Fruit fly (Drosophila melanogaster) whole organism, pupa: ENCODE data around the gene CG43672.

Source experiments
- CG10348 ChIP-seq: fragments of 200-800 bp; sonication (Bioruptor generic); IDR thresholded peaks from 2 replicates; pipeline ENCODE4 v1.3.6; 2022; ENCODE audit warnings: missing biosample characterization, missing genetic modification characterization
- CG12605 ChIP-seq: fragments of 200-800 bp; sonication (Bioruptor generic); IDR thresholded peaks from 2 replicates; pipeline ENCODE4 v1.3.6; 2022; ENCODE audit warnings: missing biosample characterization, missing genetic modification characterization
- CG13204 ChIP-seq: fragments of 200-800 bp; sonication (Bioruptor generic); optimal IDR thresholded peaks from 2 replicates; lab custom pipeline; 2018; ENCODE audit warnings: missing biosample characterization, mild to moderate bottlenecking, missing genetic modification characterization, moderate library complexity
- CG14655 ChIP-seq: fragments of 200-800 bp; sonication (Bioruptor generic); optimal IDR thresholded peaks from 3 replicates; lab custom pipeline; 2017; ENCODE audit warnings: mild to moderate bottlenecking, missing biosample characterization, missing genetic modification reagents, missing genetic modification characterization
- CG15710 ChIP-seq: fragments of 200-800 bp; sonication (Bioruptor generic); optimal IDR thresholded peaks from 2 replicates; lab custom pipeline; 2018; ENCODE audit warnings: missing biosample characterization, mild to moderate bottlenecking, missing genetic modification characterization, moderate library complexity
- CG17806 ChIP-seq: fragments of 200-800 bp; sonication (Bioruptor generic); optimal IDR thresholded peaks from 2 replicates; lab custom pipeline; 2018; ENCODE audit warnings: missing biosample characterization, mild to moderate bottlenecking, missing genetic modification characterization, moderate library complexity
- CG32121 ChIP-seq: fragments of 200-800 bp; sonication (Bioruptor generic); IDR thresholded peaks from 2 replicates; pipeline ENCODE4 v1.3.6; 2022; ENCODE audit warnings: missing biosample characterization, missing genetic modification characterization
- CG34367 ChIP-seq: fragments of 200-800 bp; sonication (Bioruptor generic); optimal IDR thresholded peaks from 2 replicates; lab custom pipeline; 2018; ENCODE audit warnings: missing biosample characterization, mild to moderate bottlenecking, missing genetic modification characterization
- CG4496 ChIP-seq: fragments of 200-800 bp; sonication (Bioruptor generic); IDR thresholded peaks from 3 replicates; pipeline ENCODE4 v1.3.6; 2022; ENCODE audit warnings: missing biosample characterization, missing genetic modification characterization
- CG8159 ChIP-seq: fragments of 200-800 bp; sonication (Bioruptor generic); optimal IDR thresholded peaks from 3 replicates; lab custom pipeline; 2018; ENCODE audit warnings: missing biosample characterization, mild to moderate bottlenecking, missing genetic modification characterization, moderate library complexity
- CG8301 ChIP-seq: fragments of 200-800 bp; sonication (Bioruptor generic); optimal IDR thresholded peaks from 2 replicates; lab custom pipeline; 2018; ENCODE audit warnings: missing biosample characterization, mild to moderate bottlenecking, missing genetic modification characterization
- CG9948 ChIP-seq: fragments of 200-800 bp; sonication (Bioruptor generic); optimal IDR thresholded peaks from 2 replicates; lab custom pipeline; 2018; ENCODE audit warnings: missing biosample characterization, mild to moderate bottlenecking, missing genetic modification characterization, moderate library complexity
- D1 ChIP-seq: fragments of 200-800 bp; sonication (Bioruptor generic); optimal IDR thresholded peaks from 2 replicates; lab custom pipeline; 2018; ENCODE audit warnings: missing biosample characterization, mild to moderate bottlenecking, missing genetic modification characterization, moderate library complexity
- EcR ChIP-seq: fragments of 200-800 bp; sonication (Bioruptor generic); optimal IDR thresholded peaks from 3 replicates; lab custom pipeline; 2019; ENCODE audit warnings: missing biosample characterization, missing genetic modification characterization, mild to moderate bottlenecking, moderate library complexity, missing genetic modification reagents
- Ets98B ChIP-seq: fragments of 200-800 bp; sonication (Bioruptor generic); IDR thresholded peaks from 2 replicates; pipeline ENCODE4 v1.3.6; 2022; ENCODE audit warnings: missing biosample characterization, missing genetic modification characterization
- Pif1A ChIP-seq: fragments of 200-800 bp; sonication (Bioruptor generic); optimal IDR thresholded peaks from 3 replicates; lab custom pipeline; 2016; ENCODE audit warnings: missing biosample characterization, missing genetic modification characterization
- Pif1B ChIP-seq: fragments of 200-800 bp; sonication (Bioruptor generic); optimal IDR thresholded peaks from 3 replicates; lab custom pipeline; 2016; ENCODE audit warnings: missing biosample characterization, missing genetic modification characterization
- Snoo ChIP-seq: fragments of 200-800 bp; sonication (Bioruptor generic); optimal IDR thresholded peaks from 3 replicates; lab custom pipeline; 2017; ENCODE audit warnings: missing biosample characterization, mild to moderate bottlenecking, missing genetic modification characterization, inconsistent platforms
- fd96Ca ChIP-seq: fragments of 200-800 bp; sonication (Bioruptor generic); IDR thresholded peaks from 3 replicates; pipeline ENCODE4 v1.3.6; 2022; ENCODE audit warnings: missing biosample characterization, missing genetic modification characterization
- gl ChIP-seq: fragments of 200-800 bp; sonication (Bioruptor generic); optimal IDR thresholded peaks from 2 replicates; lab custom pipeline; 2018; ENCODE audit warnings: missing biosample characterization, mild to moderate bottlenecking, missing genetic modification characterization
- rn ChIP-seq: fragments of 200-800 bp; sonication (Bioruptor generic); IDR thresholded peaks from 2 replicates; pipeline ENCODE4 v1.3.6; 2022; ENCODE audit warnings: missing biosample characterization, missing genetic modification characterization

The CG43672 gene

dm6 chrX:15766395-15766866 is 6.3 kb upstream of the CG43672 start, which contains the start of gene CG8952:
CG8952 (minus strand) TSS chrX:15766445.
- TF ChIP-seq CG34367 (tag; lab: Kevin White, UChicago), result no peak
- no peak for TF ChIP-seq EcR (GFP tag; lab: Kevin White, UChicago)
- no peak for TF ChIP-seq fd96Ca (GFP tag; lab: Robert Waterston, UW)
- TF ChIP-seq CG4496 (GFP tag; lab: Robert Waterston, UW), result no peak
- no peak for TF ChIP-seq Pif1A (GFP tag; lab: Kevin White, UChicago)
- no peak for TF ChIP-seq gl
- TF ChIP-seq CG13204 (GFP tag; lab: Kevin White, UChicago), result no peak
- no peak for TF ChIP-seq Snoo (tag; lab: Kevin White, UChicago)
- no peak for TF ChIP-seq CG9948 (tag; lab: Kevin White, UChicago)
- no peak for TF ChIP-seq CG8301 (tag; lab: Kevin White, UChicago)
- no peak for TF ChIP-seq CG15710
- TF ChIP-seq CG12605 (GFP tag; lab: Robert Waterston, UW), result no peak
- no peak for TF ChIP-seq CG10348
- TF ChIP-seq CG8159 (tag; lab: Kevin White, UChicago), result no peak
- no peak for TF ChIP-seq CG17806 (tag; lab: Kevin White, UChicago)
- TF ChIP-seq rn (GFP tag; lab: Robert Waterston, UW), result no peak

dm6 chrX:15769457-15769856 is 3.3 kb upstream of the CG43672 start, which contains the start of gene CG33172:
CG33172 (plus strand) TSS chrX:15769664.
- TF ChIP-seq CG15710 (no peak), CG17806 (tag; lab: Kevin White, UChicago) (no peak), CG8301 (tag; lab: Kevin White, UChicago) (no peak), CG9948 (tag; lab: Kevin White, UChicago) (no peak), CG14655 (GFP tag; lab: Kevin White, UChicago) (no peak), rn (GFP tag; lab: Robert Waterston, UW) (no peak), Snoo (tag; lab: Kevin White, UChicago) (no peak), Ets98B (GFP tag; lab: Robert Waterston, UW) (no peak), fd96Ca (GFP tag; lab: Robert Waterston, UW) (no peak), CG32121 (no peak), CG8159 (tag; lab: Kevin White, UChicago) (no peak), EcR (GFP tag; lab: Kevin White, UChicago) (no peak)

dm6 chrX:15778846-15779245 is 6.1 kb downstream of the CG43672 start, which contains the start of gene CG43673:
CG43673 (plus strand) TSS chrX:15779146.
- no peak for TF ChIP-seq fd96Ca (GFP tag; lab: Robert Waterston, UW)
- no peak for TF ChIP-seq CG32121
- no peak for TF ChIP-seq CG10348
- TF ChIP-seq CG8159 (tag; lab: Kevin White, UChicago), result no peak
- no peak for TF ChIP-seq EcR (GFP tag; lab: Kevin White, UChicago)
- TF ChIP-seq CG34367 (tag; lab: Kevin White, UChicago), result no peak
- no peak for TF ChIP-seq CG9948 (tag; lab: Kevin White, UChicago)
- TF ChIP-seq Pif1A (GFP tag; lab: Kevin White, UChicago), result no peak
- TF ChIP-seq CG14655 (GFP tag; lab: Kevin White, UChicago), result no peak
- no peak for TF ChIP-seq Pif1B (GFP tag; lab: Kevin White, UChicago)
- no peak for TF ChIP-seq D1 (tag; lab: Kevin White, UChicago)
- TF ChIP-seq CG15710, result no peak
- no peak for TF ChIP-seq Ets98B (GFP tag; lab: Robert Waterston, UW)
- TF ChIP-seq Snoo (tag; lab: Kevin White, UChicago), result no peak
- no peak for TF ChIP-seq CG4496 (GFP tag; lab: Robert Waterston, UW)
- TF ChIP-seq CG17806 (tag; lab: Kevin White, UChicago), result no peak

dm6 chrX:15783610-15784009 is 10.8 kb downstream of the CG43672 start, which contains the start of gene Efhc1.1:
Efhc1.1 (minus strand) TSS chrX:15783710.
- TF ChIP-seq CG13204 (GFP tag; lab: Kevin White, UChicago) (no peak), CG12605 (GFP tag; lab: Robert Waterston, UW) (no peak)

- TF ChIP-seq CG34367 (tag; lab: Kevin White, UChicago), result no peak
- TF ChIP-seq Pif1B (GFP tag; lab: Kevin White, UChicago), result no peak
- no peak for TF ChIP-seq gl
- no peak for TF ChIP-seq CG12605 (GFP tag; lab: Robert Waterston, UW)
- no peak for TF ChIP-seq fd96Ca (GFP tag; lab: Robert Waterston, UW)
- no peak for TF ChIP-seq CG10348
- no peak for TF ChIP-seq CG4496 (GFP tag; lab: Robert Waterston, UW)
- no peak for TF ChIP-seq CG13204 (GFP tag; lab: Kevin White, UChicago)
Observed at dm6 chrX:15785429-15786239, 12.9 kb downstream of the CG43672 start, which contains the start of the genes Paf-AHalpha and mRpS30. Paf-AHalpha (minus strand) TSS chrX:15785583. mRpS30 (plus strand) TSS chrX:15786047.

dm6 chrX:15786242-15786641 is 13.5 kb downstream of the CG43672 start:
- TF ChIP-seq EcR (GFP tag; lab: Kevin White, UChicago) (no peak), Snoo (tag; lab: Kevin White, UChicago) (no peak), CG17806 (tag; lab: Kevin White, UChicago) (no peak), CG10348 (no peak), CG15710 (no peak), fd96Ca (GFP tag; lab: Robert Waterston, UW) (no peak), CG9948 (tag; lab: Kevin White, UChicago) (no peak), CG34367 (tag; lab: Kevin White, UChicago) (no peak)
